Worm (Caenorhabditis elegans) whole organism, L4 larva: ENCODE results near the gene nfki-1.

Experiments used
- Y105C5A.15 ChIP-seq: fragments of 200-800 bp; sonication (Bioruptor generic); IDR thresholded peaks from 2 replicates; pipeline ENCODE4 v1.3.6; 2022; ENCODE audit warnings: missing genetic modification characterization, missing compliant biosample characterization
- aha-1 ChIP-seq: fragments of 150-350 bp; peaks from one replicate; lab custom pipeline; 2014; ENCODE audit warnings: missing biosample characterization, missing genetic modification characterization
- ctbp-1 ChIP-seq: fragments of 200-800 bp; sonication (Bioruptor generic); IDR thresholded peaks from 2 replicates; pipeline ENCODE4 v1.3.6; 2022; ENCODE audit warnings: missing genetic modification reagents, missing genetic modification characterization, missing compliant biosample characterization
- daf-16 ChIP-seq, 3 experiments: sonication (generic microtip); optimal IDR thresholded peaks; 2 replicates each; lab custom pipeline; 2016 to 2017; ENCODE audit warnings: missing genetic modification characterization in 3 of 3, missing genetic modification reagents in 3 of 3, mild to moderate bottlenecking in 2 of 3, missing compliant biosample characterization in 2 of 3, missing biosample characterization in 1 of 3, moderate library complexity in 1 of 3
- daf-19 ChIP-seq: fragments of 200-800 bp; sonication (Bioruptor generic); conservative IDR thresholded peaks from 2 replicates; pipeline ENCODE4 v1.3.6; 2022; ENCODE audit warnings: missing genetic modification characterization, missing compliant biosample characterization
- dmd-6 ChIP-seq: fragments of 200-800 bp; sonication (Bioruptor generic); IDR thresholded peaks from 2 replicates; pipeline ENCODE4 v1.3.6; 2022; ENCODE audit warnings: missing genetic modification reagents, missing genetic modification characterization, missing compliant biosample characterization
- dpl-1 ChIP-seq: fragments of 150-350 bp; optimal IDR thresholded peaks from 2 replicates; lab custom pipeline; 2014; ENCODE audit warnings: missing biosample characterization, missing genetic modification reagents, missing genetic modification characterization
- egl-43 ChIP-seq: fragments of 200-800 bp; sonication (Bioruptor generic); IDR thresholded peaks from 2 replicates; pipeline ENCODE4 v1.3.6; 2022; ENCODE audit warnings: missing genetic modification reagents, missing genetic modification characterization, missing compliant biosample characterization
- gei-8 ChIP-seq: fragments of 200-800 bp; sonication (Bioruptor generic); optimal IDR thresholded peaks from 2 replicates; lab custom pipeline; 2018; ENCODE audit warnings: mild to moderate bottlenecking, missing genetic modification characterization, missing compliant biosample characterization
- lin-39 ChIP-seq: fragments of 150-350 bp; optimal IDR thresholded peaks from 2 replicates; lab custom pipeline; 2014; ENCODE audit warnings: missing biosample characterization, missing genetic modification reagents, missing genetic modification characterization
- mep-1 ChIP-seq: fragments of 150-350 bp; sonication (generic microtip); optimal IDR thresholded peaks from 3 replicates; lab custom pipeline; 2014; ENCODE audit warnings: missing biosample characterization, missing genetic modification characterization
- nhr-237 ChIP-seq: sonication (generic microtip); optimal IDR thresholded peaks from 2 replicates; lab custom pipeline; 2017; ENCODE audit warnings: missing biosample characterization, missing genetic modification characterization
- nhr-28 ChIP-seq: fragments of 150-350 bp; optimal IDR thresholded peaks from 2 replicates; lab custom pipeline; 2014; ENCODE audit warnings: missing biosample characterization, missing genetic modification characterization
- zag-1 ChIP-seq: fragments of 150-350 bp; optimal IDR thresholded peaks from 2 replicates; lab custom pipeline; 2014; ENCODE audit warnings: missing biosample characterization, missing genetic modification characterization

ce11 chrX:15336392-15336791 lies 18.6 kb upstream of the nfki-1 start:
- no peak for TF ChIP-seq lin-39 (tag; lab: Kevin White, UChicago)
- no peak for TF ChIP-seq mep-1 (tag; lab: Kevin White, UChicago)
- TF ChIP-seq dmd-6: no peak
- no peak for TF ChIP-seq zag-1 (tag; lab: Kevin White, UChicago)
- no peak for TF ChIP-seq daf-16 (GFP tag; optimal IDR thresholded peaks at IDR 0.05; lab: Kevin White, UChicago)
- no peak for TF ChIP-seq daf-16 (tag; optimal IDR thresholded peaks at IDR 0.05; lab: Kevin White, UChicago)
- TF ChIP-seq gei-8: no peak
- no peak for TF ChIP-seq nhr-237 (tag; lab: Kevin White, UChicago)
- no peak for TF ChIP-seq daf-19 (GFP tag; lab: Robert Waterston, UW)
- TF ChIP-seq ctbp-1: no peak
- TF ChIP-seq aha-1: no peak
- no peak for TF ChIP-seq Y105C5A.15 (GFP tag; lab: Robert Waterston, UW)
- no peak for TF ChIP-seq nhr-28
- TF ChIP-seq egl-43 (GFP tag; lab: Robert Waterston, UW): no peak
- TF ChIP-seq dpl-1 (GFP tag; lab: Kevin White, UChicago): no peak
